Worm (Caenorhabditis elegans): ENCODE measurements around the gene C39E9.7.
A peak's percentile ranks its signal among the peaks of the same experiment; 100 is the strongest.

C39E9.7 gene

ce11 chrIV:13104900-13105299 is 28.4 kb upstream of the C39E9.7 start, which contains the start of gene rde-11:
rde-11 (plus strand) TSS chrIV:13105200.
- TF ChIP-seq Y55F3AM.14 (GFP tag; optimal IDR thresholded peaks at IDR 0.05) (no peak), blmp-1 (tag; optimal IDR thresholded peaks at IDR 0.05; ENCODE audit: insufficient read depth) (no peak), lsy-2 (tag; optimal IDR thresholded peaks at IDR 0.05) (no peak), sma-3 (GFP tag; optimal IDR thresholded peaks at IDR 0.05) (no peak), skn-1 (tag; optimal IDR thresholded peaks at IDR 0.05) (no peak), nhr-237 (tag; optimal IDR thresholded peaks at IDR 0.05) (no peak), mdl-1 (tag; optimal IDR thresholded peaks at IDR 0.05) (no peak), alr-1 (tag; optimal IDR thresholded peaks at IDR 0.05) (no peak), aly-2 (tag; optimal IDR thresholded peaks at IDR 0.05) (no peak), C34F6.9 (tag; optimal IDR thresholded peaks at IDR 0.05) (no peak), nhr-21 (tag; optimal IDR thresholded peaks at IDR 0.05) (no peak), F13H6.1 (tag; optimal IDR thresholded peaks at IDR 0.05) (no peak), egl-27 (tag; optimal IDR thresholded peaks at IDR 0.05) (no peak), snpc-4 (tag; optimal IDR thresholded peaks at IDR 0.05) (no peak)

ce11 chrIV:13100415-13100814 is 23.9 kb upstream of the C39E9.7 start, which contains the start of gene fask-1:
fask-1 (plus strand) TSS chrIV:13100715.
- TF ChIP-seq unc-39 (tag; optimal IDR thresholded peaks at IDR 0.05), result no peak
- no peak for TF ChIP-seq ama-1 (optimal IDR thresholded peaks at IDR 0.05)
- no peak for TF ChIP-seq crh-2 (tag; optimal IDR thresholded peaks at IDR 0.05)
- no peak for TF ChIP-seq ceh-82 (tag; optimal IDR thresholded peaks at IDR 0.05)
- no peak for TF ChIP-seq alr-1 (tag; optimal IDR thresholded peaks at IDR 0.05)
- TF ChIP-seq lsy-2 (tag; optimal IDR thresholded peaks at IDR 0.05), result no peak
- TF ChIP-seq sma-3 (GFP tag; optimal IDR thresholded peaks at IDR 0.05), result no peak
- no peak for TF ChIP-seq aly-2 (tag; optimal IDR thresholded peaks at IDR 0.05)
- TF ChIP-seq lin-13 (GFP tag; optimal IDR thresholded peaks at IDR 0.05), result no peak
- TF ChIP-seq elt-3 (tag; optimal IDR thresholded peaks at IDR 0.05), result no peak
- TF ChIP-seq mbf-1 (tag; optimal IDR thresholded peaks at IDR 0.05), result no peak

ce11 chrIV:13098652-13099051 is 22.1 kb upstream of the C39E9.7 start, which contains the start of the genes dli-1, tin-9.2 and exos-4.1:
dli-1 (minus strand) TSS chrIV:13098792.
tin-9.2 (plus strand) TSS chrIV:13098995.
exos-4.1 (plus strand) TSS chrIV:13098999.
- TF ChIP-seq F13H6.1 (tag; optimal IDR thresholded peaks at IDR 0.05) (peak; percentile 53), dmd-4 (tag; optimal IDR thresholded peaks at IDR 0.05) (no peak), unc-55 (GFP tag; optimal IDR thresholded peaks at IDR 0.05) (peak; percentile 89), sma-3 (GFP tag; optimal IDR thresholded peaks at IDR 0.05) (peak; percentile 40), ZK546.5 (tag; optimal IDR thresholded peaks at IDR 0.05) (peak; percentile 19), lin-13 (GFP tag; optimal IDR thresholded peaks at IDR 0.05) (peak; percentile 66), Y55F3AM.14 (GFP tag; optimal IDR thresholded peaks at IDR 0.05) (no peak), alr-1 (tag; optimal IDR thresholded peaks at IDR 0.05) (no peak), egl-27 (tag; optimal IDR thresholded peaks at IDR 0.05) (no peak), nhr-12 (tag; optimal IDR thresholded peaks at IDR 0.05) (no peak), C34F6.9 (tag; optimal IDR thresholded peaks at IDR 0.05) (peak; percentile 91), lin-39 (tag; optimal IDR thresholded peaks at IDR 0.05) (no peak), R02D3.7 (tag; optimal IDR thresholded peaks at IDR 0.05) (no peak), mab-5 (tag; optimal IDR thresholded peaks at IDR 0.05) (peak; percentile 67), ama-1 (optimal IDR thresholded peaks at IDR 0.05) (peak; percentile 8), nhr-6 (tag; optimal IDR thresholded peaks at IDR 0.05) (no peak), crh-2 (tag; optimal IDR thresholded peaks at IDR 0.05) (peak; percentile 82), gmeb-1 (tag; optimal IDR thresholded peaks at IDR 0.05) (peak; percentile 84), nhr-129 (tag; optimal IDR thresholded peaks at IDR 0.05) (peak; percentile 90), lsy-2 (tag; optimal IDR thresholded peaks at IDR 0.05) (peak; percentile 65 to 90), nhr-77 (tag; optimal IDR thresholded peaks at IDR 0.05) (no peak), nhr-11 (tag; optimal IDR thresholded peaks at IDR 0.05) (no peak), blmp-1 (tag; optimal IDR thresholded peaks at IDR 0.05; ENCODE audit: insufficient read depth) (peak; percentile 6), nhr-21 (tag; optimal IDR thresholded peaks at IDR 0.05) (no peak), fos-1 (tag; optimal IDR thresholded peaks at IDR 0.05) (peak; percentile 47), mdl-1 (tag; optimal IDR thresholded peaks at IDR 0.05) (peak in 1 of 2 experiments; percentile 5), nhr-25 (tag; optimal IDR thresholded peaks at IDR 0.05) (peak; percentile 65), sem-4 (tag; optimal IDR thresholded peaks at IDR 0.05) (no peak), nhr-10 (tag; optimal IDR thresholded peaks at IDR 0.05) (no peak), lin-11 (tag; optimal IDR thresholded peaks at IDR 0.05) (peak; percentile 23)

- no peak for TF ChIP-seq ztf-1 (GFP tag; conservative IDR thresholded peaks at IDR 0.05)
- TF ChIP-seq nhr-129 (tag; optimal IDR thresholded peaks at IDR 0.05), result peak; percentile 27
These were observed 20.3 kb upstream of the C39E9.7 start for ce11 chrIV:13096778-13097177.
